Worm (Caenorhabditis elegans) whole organism, midembryonic: ENCODE results near the gene spp-1.

Experiments used
- T22C8.4 ChIP-seq: fragments of 200-800 bp; sonication (Bioruptor generic); IDR thresholded peaks from 2 replicates; pipeline ENCODE4 v1.3.6; 2022; ENCODE audit warnings: missing genetic modification characterization, missing compliant biosample characterization
- cog-1 ChIP-seq: sonication (generic microtip); optimal IDR thresholded peaks from 2 replicates; lab custom pipeline; 2016; ENCODE audit warnings: missing genetic modification characterization, missing compliant biosample characterization
- flt-1 ChIP-seq: fragments of 200-800 bp; sonication (Bioruptor generic); IDR thresholded peaks from 2 replicates; pipeline ENCODE4 v1.3.6; 2022; ENCODE audit warnings: missing genetic modification characterization, missing compliant biosample characterization
- klf-2 ChIP-seq: fragments of 200-800 bp; sonication (Bioruptor generic); conservative IDR thresholded peaks from 2 replicates; pipeline ENCODE4 v1.3.6; 2022; ENCODE audit warnings: missing genetic modification reagents, missing genetic modification characterization, missing compliant biosample characterization
- med-1 ChIP-seq: sonication (generic microtip); optimal IDR thresholded peaks from 2 replicates; lab custom pipeline; 2017; ENCODE audit warnings: missing genetic modification characterization, mild to moderate bottlenecking, missing compliant biosample characterization, antibody characterized with exemption, missing genetic modification reagents; ENCODE audit not compliant: insufficient read depth
- ref-1 ChIP-seq: fragments of 200-800 bp; sonication (Bioruptor generic); conservative IDR thresholded peaks from 2 replicates; pipeline ENCODE4 v1.3.6; 2022; ENCODE audit warnings: missing genetic modification reagents, missing genetic modification characterization, missing compliant biosample characterization
- tab-1 ChIP-seq: fragments of 200-800 bp; sonication (Bioruptor generic); IDR thresholded peaks from 2 replicates; pipeline ENCODE4 v1.3.6; 2022; ENCODE audit warnings: missing genetic modification characterization, missing compliant biosample characterization
- ztf-23 ChIP-seq: fragments of 200-800 bp; sonication (Bioruptor generic); IDR thresholded peaks from 2 replicates; pipeline ENCODE4 v1.3.6; 2022; ENCODE audit warnings: missing genetic modification reagents, missing genetic modification characterization, missing compliant biosample characterization
- ztf-29 ChIP-seq: fragments of 200-800 bp; sonication (Bioruptor generic); IDR thresholded peaks from 2 replicates; pipeline ENCODE4 v1.3.6; 2022; ENCODE audit warnings: missing genetic modification reagents, missing genetic modification characterization, missing compliant biosample characterization

spp-1 gene

DNA sequence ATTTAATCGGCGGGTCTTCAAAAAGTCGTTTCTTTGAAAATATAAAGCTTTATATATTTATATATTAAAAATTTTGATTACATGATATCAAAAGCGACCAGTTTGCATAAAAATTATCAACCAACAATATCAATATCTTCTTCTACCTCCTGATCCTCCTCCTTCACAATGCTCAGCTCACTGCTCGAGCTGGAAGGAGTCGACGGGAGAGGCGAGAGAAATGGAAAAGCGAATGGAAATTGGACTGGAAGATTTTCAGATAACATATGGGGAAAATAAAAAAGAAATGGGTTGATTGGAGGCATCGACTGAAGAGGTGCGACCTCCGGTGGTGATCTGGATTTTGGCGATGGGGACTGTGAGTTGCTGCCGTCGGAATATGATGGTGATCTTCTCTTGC is 15.5 kb downstream of the spp-1 start:
- TF ChIP-seq cog-1 (tag; lab: Kevin White, UChicago), result no peak
- TF ChIP-seq T22C8.4 (GFP tag; lab: Robert Waterston, UW), result no peak
- no peak for TF ChIP-seq ztf-23 (GFP tag; lab: Robert Waterston, UW)
- no peak for TF ChIP-seq ref-1 (GFP tag; lab: Robert Waterston, UW)
- no peak for TF ChIP-seq ztf-29 (GFP tag; lab: Robert Waterston, UW)
- TF ChIP-seq tab-1 (GFP tag; lab: Robert Waterston, UW), result no peak
- TF ChIP-seq flt-1 (GFP tag; lab: Robert Waterston, UW), result no peak
- TF ChIP-seq med-1 (GFP tag; lab: Kevin White, UChicago), result no peak
- no peak for TF ChIP-seq klf-2

DNA sequence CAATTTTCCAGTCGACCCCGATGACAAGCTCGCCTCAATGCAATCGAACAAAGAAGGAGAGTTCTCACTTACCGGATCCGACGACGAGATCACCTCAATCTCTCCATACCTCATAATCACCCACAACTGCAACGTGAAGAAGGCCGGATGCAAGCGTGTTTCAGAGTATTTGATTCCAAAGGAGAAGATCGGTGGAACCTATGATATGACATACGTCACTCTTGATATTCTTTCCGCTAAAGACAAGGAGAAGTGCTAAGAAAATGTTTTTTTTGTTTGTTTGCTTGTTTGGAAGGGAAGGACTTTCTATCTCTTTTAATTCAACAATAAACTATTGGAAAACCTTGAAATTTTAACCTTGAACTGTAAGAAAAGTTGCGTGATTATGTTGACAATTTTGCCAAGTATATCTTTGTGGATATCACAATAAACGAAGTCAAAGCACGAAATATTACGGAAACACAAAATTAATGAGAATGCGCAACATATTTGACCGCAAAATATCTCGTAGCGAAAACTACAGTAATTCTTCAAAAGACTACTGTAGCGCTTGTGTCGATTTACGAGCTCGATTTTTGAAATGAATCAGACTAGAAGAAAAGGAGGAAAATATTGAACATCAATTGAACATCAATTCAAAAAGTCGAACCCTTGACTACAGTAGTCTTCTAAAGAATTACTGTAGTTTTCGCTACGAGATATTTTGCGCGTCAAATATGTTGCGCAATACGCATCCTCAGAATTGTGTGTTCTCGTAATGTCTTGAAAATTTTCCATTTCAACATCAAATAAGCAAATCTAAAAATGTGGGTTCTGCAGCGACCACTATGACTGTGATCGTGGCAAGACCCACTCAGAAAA is 16.2 kb downstream of the spp-1 start:
- TF ChIP-seq T22C8.4 (GFP tag; lab: Robert Waterston, UW) (no peak), flt-1 (GFP tag; lab: Robert Waterston, UW) (no peak), ref-1 (GFP tag; lab: Robert Waterston, UW) (no peak), ztf-29 (GFP tag; lab: Robert Waterston, UW) (no peak), tab-1 (GFP tag; lab: Robert Waterston, UW) (no peak), klf-2 (no peak), med-1 (GFP tag; lab: Kevin White, UChicago) (no peak)

DNA sequence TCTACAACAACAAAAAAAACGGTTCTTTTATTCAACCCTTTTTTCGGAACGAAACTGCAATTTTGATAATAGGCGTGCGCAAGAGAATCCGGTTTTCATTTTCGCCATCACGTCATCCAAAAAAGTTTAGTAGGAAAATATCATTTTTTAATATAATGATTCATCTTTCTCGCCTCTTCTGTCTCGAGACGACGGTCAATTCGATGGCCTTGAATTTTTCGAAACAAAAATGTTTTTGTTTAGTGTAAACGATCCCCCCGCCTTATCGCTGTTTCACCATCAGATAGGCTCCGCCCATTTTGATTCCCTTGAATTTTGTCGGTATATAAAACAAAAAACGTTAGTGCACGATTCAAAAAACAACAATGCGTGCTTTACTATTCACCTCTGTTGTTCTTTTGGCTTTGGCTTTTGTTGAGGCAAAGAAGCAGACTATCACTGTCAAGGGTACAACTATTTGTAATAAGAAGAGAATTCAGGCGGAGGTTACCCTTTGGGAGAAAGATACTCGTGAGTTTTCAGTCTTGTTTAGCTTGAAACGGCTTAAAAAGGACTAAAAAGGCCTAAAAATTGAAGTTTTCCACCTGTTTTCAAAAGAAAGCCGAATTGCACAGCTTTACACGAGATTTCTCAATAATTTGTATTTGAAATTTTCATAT is 17.8 kb downstream of the spp-1 start, which contains the start of gene ttr-15:
ttr-15 (plus strand) TSS at position 340 of the 659 bp plus-strand sequence.
- TF ChIP-seq med-1 (GFP tag; lab: Kevin White, UChicago) (no peak), T22C8.4 (GFP tag; lab: Robert Waterston, UW) (no peak), tab-1 (GFP tag; lab: Robert Waterston, UW) (no peak), ref-1 (GFP tag; lab: Robert Waterston, UW) (no peak), flt-1 (GFP tag; lab: Robert Waterston, UW) (no peak), ztf-23 (GFP tag; lab: Robert Waterston, UW) (no peak), klf-2 (no peak), cog-1 (tag; lab: Kevin White, UChicago) (no peak), ztf-29 (GFP tag; lab: Robert Waterston, UW) (no peak)

DNA sequence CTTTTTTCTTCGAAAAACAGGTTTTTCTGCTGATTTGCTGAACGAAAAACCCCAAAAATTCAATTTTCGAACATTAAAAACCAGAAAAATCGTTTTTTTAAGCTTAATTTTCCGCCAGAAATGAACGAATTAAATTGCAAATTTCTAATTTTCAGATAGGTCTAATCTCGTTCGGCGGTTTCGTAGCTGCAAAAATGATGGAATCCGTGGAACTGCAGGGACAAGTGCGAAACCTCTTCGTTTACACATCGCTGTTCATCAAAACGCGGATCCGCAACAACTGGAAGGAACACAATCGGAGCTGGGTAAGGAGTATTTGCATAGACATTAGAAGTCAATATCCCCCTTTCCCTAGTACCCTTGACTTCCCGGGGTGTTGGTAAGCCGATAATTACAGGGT is 19.4 kb downstream of the spp-1 start:
- TF ChIP-seq med-1 (GFP tag; lab: Kevin White, UChicago) (no peak), tab-1 (GFP tag; lab: Robert Waterston, UW) (no peak), klf-2 (no peak), flt-1 (GFP tag; lab: Robert Waterston, UW) (no peak), ref-1 (GFP tag; lab: Robert Waterston, UW) (no peak), cog-1 (tag; lab: Kevin White, UChicago) (no peak), ztf-23 (GFP tag; lab: Robert Waterston, UW) (no peak), ztf-29 (GFP tag; lab: Robert Waterston, UW) (no peak), T22C8.4 (GFP tag; lab: Robert Waterston, UW) (no peak)

DNA sequence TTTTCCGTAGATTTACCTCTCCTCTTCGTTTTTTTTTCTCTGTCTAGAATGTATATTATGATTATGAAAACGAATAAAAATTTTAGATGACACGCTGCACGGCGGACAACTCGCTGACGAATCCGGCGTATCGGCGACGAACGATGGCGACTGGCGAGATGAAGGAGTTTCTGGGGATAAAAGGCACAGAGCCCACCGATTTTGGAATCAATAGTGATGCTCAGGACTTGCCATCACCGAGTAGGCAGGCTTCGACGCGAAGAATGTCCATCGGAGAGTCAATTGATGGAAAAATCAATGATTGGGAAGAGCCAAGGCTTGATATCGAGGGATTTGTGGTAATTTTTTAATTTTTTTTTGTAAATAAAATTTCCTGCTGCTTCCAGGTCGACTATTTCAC is 20.4 kb downstream of the spp-1 start, which contains the start of gene ced-9:
ced-9 (plus strand) TSS at position 87 of the 400 bp plus-strand sequence.
- TF ChIP-seq tab-1 (GFP tag; lab: Robert Waterston, UW), result no peak
- no peak for TF ChIP-seq ztf-29 (GFP tag; lab: Robert Waterston, UW)
- no peak for TF ChIP-seq ztf-23 (GFP tag; lab: Robert Waterston, UW)
- no peak for TF ChIP-seq cog-1 (tag; lab: Kevin White, UChicago)
- no peak for TF ChIP-seq flt-1 (GFP tag; lab: Robert Waterston, UW)
- no peak for TF ChIP-seq ref-1 (GFP tag; lab: Robert Waterston, UW)
- TF ChIP-seq klf-2, result no peak
- TF ChIP-seq med-1 (GFP tag; lab: Kevin White, UChicago), result no peak
- TF ChIP-seq T22C8.4 (GFP tag; lab: Robert Waterston, UW), result no peak

DNA sequence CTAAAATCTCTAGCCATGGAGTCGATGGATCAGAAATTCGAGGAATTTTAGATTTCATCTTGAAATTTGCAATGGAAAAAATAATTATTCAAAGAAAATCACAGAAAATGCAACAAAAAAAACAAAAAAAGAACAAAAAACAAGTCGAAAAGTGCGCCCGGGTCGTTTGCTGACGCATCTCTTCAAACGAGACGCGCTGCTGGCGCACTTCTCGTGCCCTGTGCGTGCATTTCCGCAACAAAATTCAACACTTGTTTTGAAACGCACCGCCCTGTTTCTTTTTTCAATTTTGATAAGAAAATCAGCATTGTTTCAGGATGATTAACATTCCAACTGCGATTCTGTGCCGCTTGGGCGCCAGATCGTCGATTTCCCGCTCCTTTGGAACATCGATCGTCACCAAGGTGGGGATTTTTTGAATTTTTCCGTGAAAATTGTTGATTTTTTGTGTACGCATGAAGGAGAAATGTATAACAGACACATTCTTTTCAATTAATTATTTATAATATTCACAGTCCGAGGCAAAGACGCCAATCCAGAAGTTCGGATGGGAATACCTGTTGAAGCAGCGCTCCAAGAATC is 21.4 kb downstream of the spp-1 start, which contains the start of the genes jmjd-4 and mev-1:
jmjd-4 (minus strand) TSS at position 58 of the 582 bp plus-strand sequence.
mev-1 (plus strand) TSS at position 317 of the 582 bp plus-strand sequence.
- no peak for TF ChIP-seq flt-1 (GFP tag; lab: Robert Waterston, UW)
- no peak for TF ChIP-seq ref-1 (GFP tag; lab: Robert Waterston, UW)
- TF ChIP-seq cog-1 (tag; lab: Kevin White, UChicago), result peak; percentile 51
- TF ChIP-seq tab-1 (GFP tag; lab: Robert Waterston, UW), result no peak
- no peak for TF ChIP-seq klf-2
- no peak for TF ChIP-seq med-1 (GFP tag; lab: Kevin White, UChicago)
- TF ChIP-seq ztf-23 (GFP tag; lab: Robert Waterston, UW), result peak; percentile 52; the same call in 1 of the 2 replicates
- 0 out of 2 replicates have a peak, but pooled peaks have one; percentile 19 for TF ChIP-seq T22C8.4 (GFP tag; lab: Robert Waterston, UW)
- no peak for TF ChIP-seq ztf-29 (GFP tag; lab: Robert Waterston, UW)

DNA sequence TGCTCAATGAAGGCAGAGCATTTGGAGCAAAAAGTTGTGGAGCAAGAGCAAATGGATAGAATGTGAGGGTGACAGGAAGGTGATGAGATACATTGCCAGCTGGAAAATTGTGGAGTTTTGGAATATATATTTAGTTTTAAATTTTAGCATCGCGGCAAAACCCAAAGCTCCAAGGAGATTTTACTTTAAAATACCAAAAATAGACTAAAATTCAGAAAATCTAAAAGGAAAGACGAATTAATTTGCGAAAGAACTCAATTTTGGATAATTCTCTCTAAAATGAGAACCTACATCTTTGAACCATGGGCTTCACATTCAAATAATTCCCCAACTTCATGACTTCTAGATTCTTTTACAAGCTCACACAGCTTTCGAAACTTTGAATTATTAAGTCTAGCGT is 22.9 kb downstream of the spp-1 start, which contains the start of gene T07C4.12:
T07C4.12 (minus strand) TSS at position 101 of the 400 bp plus-strand sequence.
- TF ChIP-seq klf-2, result no peak
- TF ChIP-seq cog-1 (tag; lab: Kevin White, UChicago), result no peak
- no peak for TF ChIP-seq ztf-29 (GFP tag; lab: Robert Waterston, UW)
- no peak for TF ChIP-seq T22C8.4 (GFP tag; lab: Robert Waterston, UW)
- TF ChIP-seq ztf-23 (GFP tag; lab: Robert Waterston, UW), result no peak
- no peak for TF ChIP-seq tab-1 (GFP tag; lab: Robert Waterston, UW)
- TF ChIP-seq ref-1 (GFP tag; lab: Robert Waterston, UW), result no peak
- no peak for TF ChIP-seq flt-1 (GFP tag; lab: Robert Waterston, UW)
- TF ChIP-seq med-1 (GFP tag; lab: Kevin White, UChicago), result no peak
